Worm (Caenorhabditis elegans): ENCODE data around the gene C27C12.1.

Gene C27C12.1

ce11 chrX:14881119-14881518 is 27.6 kb upstream of the C27C12.1 start, which contains the start of gene flp-8:
flp-8 (plus strand) TSS chrX:14881419.
- TF ChIP-seq ttx-3 (tag; optimal IDR thresholded peaks at IDR 0.05), result no peak

- no peak for TF ChIP-seq lin-11 (tag; optimal IDR thresholded peaks at IDR 0.05)
- no peak for TF ChIP-seq fax-1 (tag; optimal IDR thresholded peaks at IDR 0.05)
- TF ChIP-seq hlh-13 (GFP tag; optimal IDR thresholded peaks at IDR 0.05), result peak; percentile 17
Observed at ce11 chrX:14877691-14878090, 24.1 kb upstream of the C27C12.1 start.

- TF ChIP-seq npax-4 (tag; optimal IDR thresholded peaks at IDR 0.05) (no peak), pqm-1 (tag; optimal IDR thresholded peaks at IDR 0.05) (no peak), hlh-30 (tag; optimal IDR thresholded peaks at IDR 0.05; ENCODE audit: insufficient read depth) (no peak), lin-11 (tag; optimal IDR thresholded peaks at IDR 0.05) (no peak), ref-2 (tag; optimal IDR thresholded peaks at IDR 0.05) (no peak), unc-55 (GFP tag; optimal IDR thresholded peaks at IDR 0.05) (no peak), K02D7.2 (tag; optimal IDR thresholded peaks at IDR 0.05) (no peak), F13H6.1 (tag; optimal IDR thresholded peaks at IDR 0.05) (no peak), rnt-1 (tag; optimal IDR thresholded peaks at IDR 0.05) (no peak)
Observed at ce11 chrX:14875668-14876067, 22.1 kb upstream of the C27C12.1 start, which contains the start of gene sssh-1. sssh-1 (plus strand) TSS chrX:14875968.

- TF ChIP-seq dve-1 (tag; optimal IDR thresholded peaks at IDR 0.05), result no peak
- TF ChIP-seq nhr-11 (tag; optimal IDR thresholded peaks at IDR 0.05), result no peak
- TF ChIP-seq ceh-9 (tag; optimal IDR thresholded peaks at IDR 0.05), result no peak
- no peak for TF ChIP-seq lim-6 (tag; optimal IDR thresholded peaks at IDR 0.05)
- no peak for TF ChIP-seq rnt-1 (tag; optimal IDR thresholded peaks at IDR 0.05)
- TF ChIP-seq elt-4 (tag; optimal IDR thresholded peaks at IDR 0.05), result no peak
- TF ChIP-seq hlh-30 (tag; optimal IDR thresholded peaks at IDR 0.05; ENCODE audit: insufficient read depth), result no peak
- TF ChIP-seq pros-1 (tag; optimal IDR thresholded peaks at IDR 0.05), result no peak
- no peak for TF ChIP-seq npax-4 (tag; optimal IDR thresholded peaks at IDR 0.05)
- no peak for TF ChIP-seq sox-4 (tag; optimal IDR thresholded peaks at IDR 0.05)
- no peak for TF ChIP-seq K09A11.1 (tag; optimal IDR thresholded peaks at IDR 0.05; ENCODE audit: insufficient read depth)
- no peak for TF ChIP-seq unc-86 (tag; optimal IDR thresholded peaks at IDR 0.05)
- no peak for TF ChIP-seq gmeb-2 (tag; optimal IDR thresholded peaks at IDR 0.05)
- no peak for TF ChIP-seq C38D4.7 (GFP tag; optimal IDR thresholded peaks at IDR 0.05)
- no peak for TF ChIP-seq C08G9.2 (tag; optimal IDR thresholded peaks at IDR 0.05)
- no peak for TF ChIP-seq mec-3 (tag; optimal IDR thresholded peaks at IDR 0.05; ENCODE audit: borderline replicate concordance)
- TF ChIP-seq unc-55 (GFP tag; optimal IDR thresholded peaks at IDR 0.05), result no peak
- TF ChIP-seq elt-2 (tag; optimal IDR thresholded peaks at IDR 0.05), result no peak
Observed at ce11 chrX:14872817-14873469, 19.4 kb upstream of the C27C12.1 start, which contains the start of gene F31F6.3. F31F6.3 (minus strand) TSS chrX:14872867.

- TF ChIP-seq unc-42 (tag; optimal IDR thresholded peaks at IDR 0.05) (no peak), nhr-232 (tag; optimal IDR thresholded peaks at IDR 0.05) (no peak), ceh-6 (GFP tag; optimal IDR thresholded peaks at IDR 0.05) (no peak), ceh-48 (tag; optimal IDR thresholded peaks at IDR 0.05) (no peak), ama-1 (optimal IDR thresholded peaks at IDR 0.05) (no peak), pax-1 (tag; optimal IDR thresholded peaks at IDR 0.05) (no peak), madf-2 (tag; optimal IDR thresholded peaks at IDR 0.05) (no peak), fkh-6 (tag; optimal IDR thresholded peaks at IDR 0.05) (no peak), gmeb-2 (tag; optimal IDR thresholded peaks at IDR 0.05) (no peak), pag-3 (tag; optimal IDR thresholded peaks at IDR 0.05; ENCODE audit: borderline replicate concordance) (no peak), hlh-15 (tag; optimal IDR thresholded peaks at IDR 0.05) (no peak), pat-9 (tag; optimal IDR thresholded peaks at IDR 0.05) (no peak), ahr-1 (tag; optimal IDR thresholded peaks at IDR 0.05) (no peak), pros-1 (tag; optimal IDR thresholded peaks at IDR 0.05) (no peak), ceh-45 (GFP tag; IDR thresholded peaks at IDR 0.05) (no peak), lim-6 (tag; optimal IDR thresholded peaks at IDR 0.05) (no peak), ceh-22 (tag; optimal IDR thresholded peaks at IDR 0.05) (no peak), sox-2 (GFP tag; IDR thresholded peaks at IDR 0.05) (no peak)
Observed at ce11 chrX:14871780-14872179, 18.2 kb upstream of the C27C12.1 start, which contains the start of gene F31F6.2. F31F6.2 (minus strand) TSS chrX:14871880.
